Worm (Caenorhabditis elegans) whole organism, mixed stage, embryonic: ENCODE data around the gene M04C3.1.

Experiments used
- nhr-237 ChIP-seq: fragments of 150-350 bp; optimal IDR thresholded peaks from 2 replicates; lab custom pipeline; 2014; ENCODE audit warnings: missing biosample characterization, missing genetic modification characterization
- nhr-76 ChIP-seq: sonication (generic microtip); optimal IDR thresholded peaks from 2 replicates; lab custom pipeline; 2017; ENCODE audit warnings: missing biosample characterization, missing genetic modification characterization
- sem-2 ChIP-seq: fragments of 200-800 bp; sonication (Bioruptor generic); optimal IDR thresholded peaks from 2 replicates; lab custom pipeline; 2018; ENCODE audit warnings: mild to moderate bottlenecking, missing genetic modification characterization, missing compliant biosample characterization
- snpc-4 ChIP-seq: fragments of 150-350 bp; optimal IDR thresholded peaks from 2 replicates; lab custom pipeline; 2014; ENCODE audit warnings: missing biosample characterization, missing genetic modification characterization
- unc-62 ChIP-seq: fragments of 150-350 bp; optimal IDR thresholded peaks from 2 replicates; lab custom pipeline; 2014; ENCODE audit warnings: missing biosample characterization, missing genetic modification reagents, missing genetic modification characterization

- TF ChIP-seq nhr-237 (tag; lab: Kevin White, UChicago) (no peak), nhr-76 (tag; lab: Kevin White, UChicago) (no peak), snpc-4 (tag; lab: Kevin White, UChicago) (no peak), sem-2 (GFP tag; lab: Kevin White, UChicago) (no peak), unc-62 (GFP tag; lab: Kevin White, UChicago) (no peak)
Measured at ce11 chrV:19448805-19449204, 3.4 kb upstream of the M04C3.1 start, which contains the start of gene M04C3.2.
